Fruit fly (Drosophila melanogaster) whole organism, prepupa: ENCODE measurements around the gene CLIP-190.

Source experiments
- CG10669 ChIP-seq: fragments of 200-800 bp; sonication (Bioruptor generic); optimal IDR thresholded peaks from 3 replicates; lab custom pipeline; 2018; ENCODE audit warnings: missing biosample characterization, mild to moderate bottlenecking, missing genetic modification characterization, moderate library complexity
- CG11294 ChIP-seq: fragments of 200-800 bp; sonication (Bioruptor generic); IDR thresholded peaks from 2 replicates; pipeline ENCODE4 v1.3.6; 2022; ENCODE audit warnings: missing biosample characterization, missing genetic modification characterization
- CG31627 ChIP-seq: fragments of 200-800 bp; sonication (Bioruptor generic); optimal IDR thresholded peaks from 3 replicates; lab custom pipeline; 2016; ENCODE audit warnings: missing biosample characterization, missing genetic modification characterization
- CG34406 ChIP-seq: fragments of 200-800 bp; sonication (Bioruptor generic); optimal IDR thresholded peaks from 3 replicates; lab custom pipeline; 2016; ENCODE audit warnings: missing biosample characterization, missing genetic modification characterization
- CG6163 ChIP-seq: fragments of 200-800 bp; sonication (Bioruptor generic); IDR thresholded peaks from 3 replicates; pipeline ENCODE4 v1.3.6; 2022; ENCODE audit warnings: missing biosample characterization, missing genetic modification characterization
- CG6808 ChIP-seq: fragments of 200-800 bp; sonication (Bioruptor generic); optimal IDR thresholded peaks from 3 replicates; lab custom pipeline; 2017; ENCODE audit warnings: missing biosample characterization, missing genetic modification characterization, mild to moderate bottlenecking, moderate library complexity, missing genetic modification reagents
- CG6854 ChIP-seq: fragments of 200-800 bp; sonication (Bioruptor generic); optimal IDR thresholded peaks from 2 replicates; lab custom pipeline; 2017; ENCODE audit warnings: missing biosample characterization, mild to moderate bottlenecking, missing genetic modification characterization
- CG7368 ChIP-seq: fragments of 200-800 bp; sonication (Bioruptor generic); optimal IDR thresholded peaks from 3 replicates; lab custom pipeline; 2016; ENCODE audit warnings: missing biosample characterization, missing genetic modification characterization
- CG8119 ChIP-seq: fragments of 200-800 bp; sonication (Bioruptor generic); IDR thresholded peaks from 3 replicates; pipeline ENCODE4 v1.3.6; 2022; ENCODE audit warnings: missing biosample characterization, missing genetic modification characterization
- CG9139 ChIP-seq: fragments of 200-800 bp; sonication (Bioruptor generic); optimal IDR thresholded peaks from 3 replicates; lab custom pipeline; 2017; ENCODE audit warnings: missing biosample characterization, mild to moderate bottlenecking, missing genetic modification characterization
- Eip75B ChIP-seq: fragments of 200-800 bp; sonication (Bioruptor generic); optimal IDR thresholded peaks from 3 replicates; lab custom pipeline; 2016; ENCODE audit warnings: missing biosample characterization, missing genetic modification characterization
- Eip78C ChIP-seq: fragments of 200-800 bp; sonication (Bioruptor generic); peaks from one replicate; lab custom pipeline; 2016; ENCODE audit warnings: missing biosample characterization, missing genetic modification characterization
- Eip93F ChIP-seq: fragments of 200-800 bp; sonication (Bioruptor generic); optimal IDR thresholded peaks from 2 replicates; lab custom pipeline; 2016; ENCODE audit warnings: missing biosample characterization, mild to moderate bottlenecking, missing genetic modification characterization
- Ets96B ChIP-seq: fragments of 200-800 bp; optimal IDR thresholded peaks from 2 replicates; lab custom pipeline; 2019; ENCODE audit warnings: missing biosample characterization, mild to moderate bottlenecking, missing genetic modification characterization, moderate library complexity
- Hr39 ChIP-seq: fragments of 200-800 bp; sonication (Bioruptor generic); optimal IDR thresholded peaks from 2 replicates; lab custom pipeline; 2016; ENCODE audit warnings: missing biosample characterization, missing genetic modification characterization
- Hr4 ChIP-seq: fragments of 200-800 bp; sonication (Bioruptor generic); optimal IDR thresholded peaks from 3 replicates; lab custom pipeline; 2016; ENCODE audit warnings: missing biosample characterization, missing genetic modification characterization
- Lpt ChIP-seq: fragments of 200-800 bp; sonication (Bioruptor generic); optimal IDR thresholded peaks from 3 replicates; lab custom pipeline; 2016; ENCODE audit warnings: missing biosample characterization, missing genetic modification characterization
- Met ChIP-seq: fragments of 200-800 bp; sonication (Bioruptor generic); optimal IDR thresholded peaks from 3 replicates; lab custom pipeline; 2016; ENCODE audit warnings: missing biosample characterization, missing genetic modification characterization
- OdsH ChIP-seq: fragments of 200-800 bp; sonication (Bioruptor generic); optimal IDR thresholded peaks from 3 replicates; lab custom pipeline; 2016; ENCODE audit warnings: missing biosample characterization, missing genetic modification characterization
- Smox ChIP-seq: fragments of 200-800 bp; sonication (Bioruptor generic); optimal IDR thresholded peaks from 3 replicates; lab custom pipeline; 2016; ENCODE audit warnings: missing biosample characterization, missing genetic modification characterization
- dsx ChIP-seq: fragments of 200-800 bp; optimal IDR thresholded peaks from 3 replicates; lab custom pipeline; 2019; ENCODE audit warnings: missing biosample characterization, mild to moderate bottlenecking, missing genetic modification characterization, moderate library complexity; ENCODE audit not compliant: poor library complexity, severe bottlenecking
- esn ChIP-seq: fragments of 200-800 bp; sonication (Bioruptor generic); optimal IDR thresholded peaks from 2 replicates; lab custom pipeline; 2016; ENCODE audit warnings: missing biosample characterization, mild to moderate bottlenecking, missing genetic modification characterization, moderate library complexity
- fkh ChIP-seq: fragments of 200-800 bp; sonication (Bioruptor generic); optimal IDR thresholded peaks from 3 replicates; lab custom pipeline; 2017; ENCODE audit warnings: missing biosample characterization, mild to moderate bottlenecking, missing genetic modification characterization, moderate library complexity
- pdm3 ChIP-seq: fragments of 200-800 bp; sonication (Bioruptor generic); optimal IDR thresholded peaks from 3 replicates; lab custom pipeline; 2016; ENCODE audit warnings: missing biosample characterization, missing genetic modification characterization
- salr ChIP-seq, 2 experiments: fragments of 200-800 bp; sonication (Bioruptor generic); optimal IDR thresholded peaks; 3 replicates each; lab custom pipeline; 2016 to 2018; ENCODE audit warnings: missing biosample characterization in 2 of 2, missing genetic modification characterization in 2 of 2, mild to moderate bottlenecking in 1 of 2
- svp ChIP-seq: fragments of 200-800 bp; sonication (Bioruptor generic); peaks from one replicate; lab custom pipeline; 2016; ENCODE audit warnings: missing biosample characterization, missing genetic modification characterization
- topi ChIP-seq: fragments of 200-800 bp; sonication (Bioruptor generic); optimal IDR thresholded peaks from 3 replicates; lab custom pipeline; 2016; ENCODE audit warnings: missing biosample characterization, missing genetic modification characterization

CLIP-190 gene

DNA sequence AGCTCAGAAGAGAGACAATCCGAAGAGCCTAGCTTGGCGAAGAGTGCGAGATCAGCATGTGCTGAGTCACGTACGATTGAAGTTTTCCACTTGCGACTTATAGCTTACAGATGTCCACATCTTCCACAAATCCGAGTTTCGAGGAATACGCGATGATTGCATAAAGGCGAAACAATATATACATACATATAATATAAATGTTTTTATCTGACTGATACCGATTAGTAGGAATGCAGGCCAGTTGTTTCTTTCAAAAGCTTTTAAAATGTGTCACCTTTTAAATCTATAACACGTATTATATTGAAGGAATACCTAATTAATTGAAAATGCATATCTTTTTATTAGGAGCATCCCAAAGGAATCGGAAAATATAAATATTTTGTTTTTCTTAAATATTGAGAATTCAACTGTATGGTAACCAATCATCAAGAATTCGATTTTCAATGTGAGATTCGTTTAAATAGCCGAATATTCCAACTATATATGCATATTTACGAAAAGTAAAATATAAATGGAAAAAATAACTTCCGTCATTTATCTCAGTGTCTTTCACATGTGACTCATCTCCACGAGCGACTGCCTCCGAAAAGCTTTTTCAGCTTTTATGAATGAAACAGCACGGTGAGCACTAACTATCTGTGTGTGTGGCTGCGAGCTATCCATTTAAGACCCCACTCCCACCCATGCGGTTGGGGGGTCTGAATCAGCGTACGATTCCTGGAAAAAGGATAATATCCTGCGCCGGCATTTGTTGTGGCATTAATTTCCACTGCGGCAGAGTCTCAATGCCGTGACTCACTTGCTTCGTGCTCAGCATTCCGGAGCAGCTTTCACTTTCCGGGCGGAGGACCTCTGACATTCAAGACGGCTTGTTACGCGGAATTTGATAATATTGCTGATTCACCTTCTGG is 66.3 kb downstream of the CLIP-190 start (continued):
- no peak; the same call in 2 of the 3 replicates for TF ChIP-seq CG6163 (GFP tag; lab: Robert Waterston, UW)
- no peak for TF ChIP-seq CG9139 (GFP tag; lab: Kevin White, UChicago)
- TF ChIP-seq fkh (GFP tag; lab: Kevin White, UChicago): peak; percentile 10
- peak; percentile 86 for TF ChIP-seq esn
- peak; percentile 78 for TF ChIP-seq pdm3 (GFP tag; lab: Kevin White, UChicago)
- no peak; the same call in 1 of the 2 replicates for TF ChIP-seq CG11294 (GFP tag; lab: Robert Waterston, UW)
- peak; percentile 72 for TF ChIP-seq Hr39
- peak; percentile 82 for TF ChIP-seq Smox (GFP tag; lab: Kevin White, UChicago)
- TF ChIP-seq Hr4 (GFP tag; lab: Kevin White, UChicago): peak; percentile 77
- TF ChIP-seq CG10669 (GFP tag; lab: Kevin White, UChicago): peak; percentile 71
- peak; percentile 96 for TF ChIP-seq Eip78C (GFP tag; lab: Kevin White, UChicago)
- TF ChIP-seq CG8119: peak; percentile 63; the same call in 2 of the 3 replicates
- TF ChIP-seq salr (GFP tag; optimal IDR thresholded peaks at IDR 0.05; lab: Kevin White, UChicago): peak; percentile 32 to 72
- TF ChIP-seq Eip93F (GFP tag; lab: Kevin White, UChicago): no peak
- peak; percentile 83 for TF ChIP-seq OdsH
- peak; percentile 65 for TF ChIP-seq CG7368 (GFP tag; lab: Kevin White, UChicago)
- TF ChIP-seq CG6808 (GFP tag; lab: Kevin White, UChicago): peak; percentile 61
- TF ChIP-seq dsx (GFP tag; lab: Kevin White, UChicago): no peak
- peak; percentile 70 for TF ChIP-seq CG31627 (GFP tag; lab: Kevin White, UChicago)
- TF ChIP-seq, all 60 proteins: peak for 50

DNA sequence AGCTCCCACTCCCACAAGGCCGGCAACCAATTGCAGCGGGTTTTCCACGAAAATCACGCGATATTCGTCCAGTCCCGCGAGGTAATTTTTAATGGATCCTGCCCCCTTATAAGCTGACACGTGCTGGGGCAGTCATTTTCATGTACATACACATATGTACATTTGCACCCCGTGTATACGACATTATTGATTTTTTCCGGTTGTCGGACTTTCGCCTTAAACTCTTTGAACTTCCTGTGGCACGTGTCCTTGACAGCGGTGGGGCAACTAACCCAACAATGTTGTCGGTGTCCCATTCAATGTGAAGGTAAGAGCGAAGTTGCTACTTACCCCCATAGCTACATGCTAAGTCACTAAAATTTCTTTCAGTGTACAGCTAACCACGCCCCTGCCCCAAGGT is 67.6 kb downstream of the CLIP-190 start:
- TF ChIP-seq CG6854 (GFP tag; lab: Kevin White, UChicago): no peak
- no peak for TF ChIP-seq Ets96B (tag; lab: Kevin White, UChicago)
- peak; percentile 62 for TF ChIP-seq svp (GFP tag; lab: Kevin White, UChicago)

DNA sequence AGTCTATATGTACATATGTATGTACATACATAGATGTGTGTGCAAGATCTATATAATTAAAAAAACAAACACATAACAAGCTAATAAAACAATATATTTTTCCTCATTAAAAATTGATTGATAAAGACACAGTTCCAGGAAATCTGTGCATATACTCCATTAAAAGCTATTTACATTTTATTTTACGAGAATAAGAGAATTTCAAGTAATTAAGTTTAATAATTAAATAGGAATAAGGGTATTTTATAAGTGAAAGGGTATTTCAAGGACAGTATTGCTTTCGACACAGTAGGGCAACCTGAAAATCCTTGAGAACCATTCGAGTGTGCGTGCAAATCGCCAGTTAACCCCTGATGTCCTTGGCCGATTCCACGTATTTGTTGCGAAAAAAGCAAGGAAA is 68.1 kb downstream of the CLIP-190 start, which contains the start of gene CG5050:
TSS of gene CG5050 (plus strand) at position 301 of the 400 bp plus-strand sequence.
- peak; percentile 22 for TF ChIP-seq Eip78C (GFP tag; lab: Kevin White, UChicago)
- no peak for TF ChIP-seq Hr4 (GFP tag; lab: Kevin White, UChicago)
- TF ChIP-seq pdm3 (GFP tag; lab: Kevin White, UChicago): no peak
- TF ChIP-seq, all 60 proteins: peak for 1

DNA sequence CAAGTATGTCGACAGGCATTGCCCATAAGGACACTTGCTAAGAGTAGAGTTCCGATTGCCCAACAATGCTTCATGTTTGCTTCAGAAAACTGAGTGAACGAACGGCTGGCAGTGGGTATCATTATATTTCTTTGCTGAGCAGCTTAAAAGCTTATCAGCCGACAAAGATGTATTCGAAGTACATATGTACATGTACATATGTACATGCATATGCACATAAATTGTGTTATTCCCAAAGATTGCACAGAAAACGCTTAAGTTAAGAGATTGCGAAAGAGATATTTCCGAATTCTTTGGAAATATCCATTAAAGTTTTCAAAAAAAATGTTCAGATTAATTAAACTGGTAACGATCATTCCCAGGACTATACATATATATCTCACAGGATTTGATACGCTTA is 71.3 kb downstream of the CLIP-190 start, which contains the start of gene SPH93:
TSS of gene SPH93 (minus strand) at position 101 of the 400 bp plus-strand sequence.
- TF ChIP-seq topi (GFP tag; lab: Kevin White, UChicago) (no peak), Hr4 (GFP tag; lab: Kevin White, UChicago) (no peak), CG34406 (GFP tag; lab: Kevin White, UChicago) (no peak), Eip78C (GFP tag; lab: Kevin White, UChicago) (peak; percentile 40), Lpt (GFP tag; lab: Kevin White, UChicago) (no peak), Met (no peak), Eip75B (no peak)

DNA sequence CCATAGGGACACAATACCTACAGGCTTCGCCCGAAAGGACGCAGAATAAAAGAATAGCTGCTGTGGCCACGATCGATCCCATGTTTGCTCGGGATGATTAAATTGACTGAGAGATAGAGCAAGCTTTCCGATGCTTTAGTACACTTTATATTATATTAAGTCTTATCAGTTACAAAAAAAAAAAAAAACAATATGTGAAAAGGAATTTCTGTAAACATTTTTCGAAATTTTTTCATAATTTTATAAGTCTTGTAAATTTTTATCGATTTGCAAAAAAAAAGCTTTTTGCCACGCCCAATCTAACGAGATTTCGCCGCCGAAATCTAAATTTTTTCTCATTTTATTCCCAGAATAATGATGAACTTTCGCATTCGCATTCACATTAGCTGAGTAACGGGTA is 73.4 kb downstream of the CLIP-190 start, which contains the start of gene CG18563:
TSS of gene CG18563 (minus strand) at position 101 of the 400 bp plus-strand sequence.
- TF ChIP-seq Eip78C (GFP tag; lab: Kevin White, UChicago) (peak; percentile 23), svp (GFP tag; lab: Kevin White, UChicago) (no peak)
